Worm (Caenorhabditis elegans) whole organism, L2 larva: ENCODE measurements around the gene M163.1.

Experiments
- C34F6.9 ChIP-seq: fragments of 150-350 bp; optimal IDR thresholded peaks from 2 replicates; lab custom pipeline; 2014; ENCODE audit warnings: missing biosample characterization, missing genetic modification characterization
- F13H6.1 ChIP-seq: sonication (generic microtip); optimal IDR thresholded peaks from 2 replicates; lab custom pipeline; 2016; ENCODE audit warnings: missing genetic modification characterization, missing compliant biosample characterization
- R02D3.7 ChIP-seq: fragments of 150-350 bp; optimal IDR thresholded peaks from 2 replicates; lab custom pipeline; 2014; ENCODE audit warnings: missing biosample characterization, missing genetic modification characterization
- Y55F3AM.14 ChIP-seq: fragments of 200-800 bp; sonication (Bioruptor generic); optimal IDR thresholded peaks from 2 replicates; lab custom pipeline; 2018; ENCODE audit warnings: mild to moderate bottlenecking, missing genetic modification characterization, missing compliant biosample characterization
- ZK546.5 ChIP-seq: sonication (generic microtip); optimal IDR thresholded peaks from 2 replicates; lab custom pipeline; 2017; ENCODE audit warnings: missing biosample characterization, missing genetic modification characterization
- alr-1 ChIP-seq: fragments of 150-350 bp; optimal IDR thresholded peaks from 2 replicates; lab custom pipeline; 2014; ENCODE audit warnings: missing biosample characterization, missing genetic modification characterization
- aly-2 ChIP-seq: fragments of 150-350 bp; optimal IDR thresholded peaks from 2 replicates; lab custom pipeline; 2014; ENCODE audit warnings: missing biosample characterization, missing genetic modification characterization
- ama-1 ChIP-seq: fragments of 150-350 bp; optimal IDR thresholded peaks from 2 replicates; lab custom pipeline; 2018; ENCODE audit warnings: inconsistent platforms
- ceh-16 ChIP-seq: fragments of 150-350 bp; optimal IDR thresholded peaks from 2 replicates; lab custom pipeline; 2014; ENCODE audit warnings: missing biosample characterization, missing genetic modification characterization
- ceh-82 ChIP-seq: fragments of 150-350 bp; optimal IDR thresholded peaks from 2 replicates; lab custom pipeline; 2014; ENCODE audit warnings: missing biosample characterization, missing genetic modification characterization
- crh-2 ChIP-seq: sonication (generic microtip); optimal IDR thresholded peaks from 2 replicates; lab custom pipeline; 2017; ENCODE audit warnings: missing biosample characterization, missing genetic modification characterization
- dmd-4 ChIP-seq: sonication (generic microtip); optimal IDR thresholded peaks from 2 replicates; lab custom pipeline; 2017; ENCODE audit warnings: missing biosample characterization, missing genetic modification characterization
- elt-1 ChIP-seq: fragments of 150-350 bp; optimal IDR thresholded peaks from 2 replicates; lab custom pipeline; 2014; ENCODE audit warnings: missing biosample characterization, missing genetic modification characterization
- fos-1 ChIP-seq: fragments of 150-350 bp; optimal IDR thresholded peaks from 2 replicates; lab custom pipeline; 2014; ENCODE audit warnings: missing biosample characterization, missing genetic modification characterization
- lin-13 ChIP-seq: fragments of 150-350 bp; optimal IDR thresholded peaks from 2 replicates; lab custom pipeline; 2014; ENCODE audit warnings: missing biosample characterization, missing genetic modification reagents, missing genetic modification characterization
- lin-39 ChIP-seq: fragments of 150-350 bp; optimal IDR thresholded peaks from 2 replicates; lab custom pipeline; 2014; ENCODE audit warnings: missing biosample characterization, missing genetic modification reagents, missing genetic modification characterization
- lsy-2 ChIP-seq, 2 experiments: fragments of 150-350 bp in 1 of 2; sonication (generic microtip) in 1 of 2; optimal IDR thresholded peaks; 2 replicates each; lab custom pipeline; 2014 to 2017; ENCODE audit warnings: missing biosample characterization in 2 of 2, missing genetic modification characterization in 2 of 2
- mab-5 ChIP-seq: fragments of 150-350 bp; optimal IDR thresholded peaks from 2 replicates; lab custom pipeline; 2014; ENCODE audit warnings: missing biosample characterization, missing genetic modification characterization
- mdl-1 ChIP-seq, 2 experiments: fragments of 150-350 bp in 1 of 2; sonication (generic microtip) in 1 of 2; optimal IDR thresholded peaks; 2 replicates each; lab custom pipeline; 2017; ENCODE audit warnings: missing biosample characterization in 2 of 2, missing genetic modification characterization in 2 of 2
- nhr-10 ChIP-seq: sonication (generic microtip); optimal IDR thresholded peaks from 2 replicates; lab custom pipeline; 2017; ENCODE audit warnings: missing biosample characterization, missing genetic modification characterization
- nhr-12 ChIP-seq: fragments of 150-350 bp; optimal IDR thresholded peaks from 2 replicates; lab custom pipeline; 2014; ENCODE audit warnings: missing biosample characterization, missing genetic modification characterization
- nhr-129 ChIP-seq: fragments of 150-350 bp; optimal IDR thresholded peaks from 2 replicates; lab custom pipeline; 2014; ENCODE audit warnings: missing biosample characterization, missing genetic modification characterization
- nhr-21 ChIP-seq: fragments of 150-350 bp; optimal IDR thresholded peaks from 2 replicates; lab custom pipeline; 2014; ENCODE audit warnings: missing biosample characterization, missing genetic modification characterization
- nhr-23 ChIP-seq: fragments of 150-350 bp; optimal IDR thresholded peaks from 2 replicates; lab custom pipeline; 2014; ENCODE audit warnings: missing biosample characterization, missing genetic modification reagents, missing genetic modification characterization
- nhr-237 ChIP-seq: fragments of 150-350 bp; optimal IDR thresholded peaks from 2 replicates; lab custom pipeline; 2014; ENCODE audit warnings: missing biosample characterization, missing genetic modification characterization
- nhr-25 ChIP-seq: fragments of 150-350 bp; sonication (generic microtip); optimal IDR thresholded peaks from 3 replicates; lab custom pipeline; 2014; ENCODE audit warnings: missing biosample characterization, missing genetic modification characterization
- nhr-77 ChIP-seq: fragments of 150-350 bp; optimal IDR thresholded peaks from 2 replicates; lab custom pipeline; 2014; ENCODE audit warnings: missing biosample characterization, missing genetic modification characterization
- peb-1 ChIP-seq: fragments of 150-350 bp; optimal IDR thresholded peaks from 2 replicates; lab custom pipeline; 2014; ENCODE audit warnings: missing biosample characterization, missing genetic modification characterization
- sem-4 ChIP-seq: fragments of 150-350 bp; optimal IDR thresholded peaks from 2 replicates; lab custom pipeline; 2014; ENCODE audit warnings: missing biosample characterization, missing genetic modification reagents, missing genetic modification characterization
- skn-1 ChIP-seq: sonication (generic microtip); optimal IDR thresholded peaks from 2 replicates; lab custom pipeline; 2017; ENCODE audit warnings: missing biosample characterization, missing genetic modification characterization
- sma-9 ChIP-seq, 2 experiments: fragments of 150-350 bp in 1 of 2; sonication (generic microtip) in 1 of 2; optimal IDR thresholded peaks; 2 replicates each; lab custom pipeline; 2014 to 2016; ENCODE audit warnings: missing genetic modification characterization in 2 of 2, mild to moderate bottlenecking in 1 of 2, missing biosample characterization in 1 of 2, missing compliant biosample characterization in 1 of 2, missing genetic modification reagents in 1 of 2, moderate library complexity in 1 of 2
- snpc-4 ChIP-seq: fragments of 150-350 bp; optimal IDR thresholded peaks from 2 replicates; lab custom pipeline; 2014; ENCODE audit warnings: missing biosample characterization, missing genetic modification characterization
- unc-39 ChIP-seq: fragments of 150-350 bp; optimal IDR thresholded peaks from 2 replicates; lab custom pipeline; 2014; ENCODE audit warnings: missing biosample characterization, missing genetic modification characterization
- unc-62 ChIP-seq: fragments of 150-350 bp; optimal IDR thresholded peaks from 2 replicates; lab custom pipeline; 2014; ENCODE audit warnings: missing biosample characterization, missing genetic modification reagents, missing genetic modification characterization
- zag-1 ChIP-seq: fragments of 150-350 bp; optimal IDR thresholded peaks from 2 replicates; lab custom pipeline; 2014; ENCODE audit warnings: missing biosample characterization, missing genetic modification characterization
- ztf-1 ChIP-seq: fragments of 200-800 bp; sonication (Bioruptor generic); conservative IDR thresholded peaks from 2 replicates; pipeline ENCODE4 v1.3.6; 2022; ENCODE audit warnings: missing genetic modification characterization, missing compliant biosample characterization
- ztf-11 ChIP-seq: sonication (generic microtip); optimal IDR thresholded peaks from 2 replicates; lab custom pipeline; 2017; ENCODE audit warnings: missing biosample characterization, missing genetic modification characterization
- ztf-4 ChIP-seq: fragments of 150-350 bp; optimal IDR thresholded peaks from 2 replicates; lab custom pipeline; 2014; ENCODE audit warnings: missing biosample characterization, missing genetic modification characterization

Gene M163.1

DNA sequence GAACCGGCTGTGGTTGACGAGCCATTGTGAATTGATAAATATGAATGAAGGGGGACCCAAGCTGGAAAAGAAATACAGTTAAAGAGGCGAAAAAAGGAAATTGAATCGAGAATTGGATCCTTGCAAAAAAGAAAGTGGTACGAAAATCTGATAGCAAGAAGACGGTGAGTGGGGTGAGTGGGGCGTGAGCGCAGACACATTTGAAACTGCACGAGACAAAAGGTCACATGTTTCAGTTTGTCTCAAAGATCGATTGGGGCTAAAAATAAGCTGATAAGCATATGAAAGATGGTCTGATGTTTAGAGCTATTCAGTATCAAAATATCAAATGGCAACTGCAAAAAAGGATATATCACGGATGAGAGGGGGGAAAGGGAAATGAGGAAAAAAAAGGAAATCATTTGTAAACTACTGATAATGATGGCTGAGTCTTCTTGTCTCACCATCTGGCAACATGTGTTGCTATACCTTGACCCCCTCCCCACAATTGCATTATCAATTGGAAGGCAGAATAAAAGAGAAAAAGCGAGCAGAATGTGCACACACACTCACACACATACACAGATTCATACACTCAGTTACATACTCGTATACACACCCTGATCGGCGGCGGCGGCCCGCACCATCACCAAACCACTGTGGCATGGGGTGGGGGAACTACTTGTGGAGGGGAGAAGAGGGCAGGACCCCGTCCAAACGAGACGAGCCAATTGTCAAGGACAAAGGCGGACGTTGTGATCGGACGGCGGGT lies at the start of gene M163.1:
M163.1 (minus strand) TSS at position 25 of the 751 bp plus-strand sequence.
- TF ChIP-seq nhr-10 (no peak), Y55F3AM.14 (no peak), sma-9 (GFP tag; optimal IDR thresholded peaks at IDR 0.05; lab: Kevin White, UChicago) (peak; percentile 6), sma-9 (tag; optimal IDR thresholded peaks at IDR 0.05; lab: Kevin White, UChicago) (no peak), snpc-4 (tag; lab: Kevin White, UChicago) (no peak), nhr-12 (no peak), F13H6.1 (tag; lab: Kevin White, UChicago) (peak; percentile 27), ceh-16 (peak; percentile 71), ztf-1 (GFP tag; lab: Robert Waterston, UW) (no peak), skn-1 (no peak), fos-1 (tag; lab: Kevin White, UChicago) (peak; percentile 39), C34F6.9 (tag; lab: Kevin White, UChicago) (no peak)

DNA sequence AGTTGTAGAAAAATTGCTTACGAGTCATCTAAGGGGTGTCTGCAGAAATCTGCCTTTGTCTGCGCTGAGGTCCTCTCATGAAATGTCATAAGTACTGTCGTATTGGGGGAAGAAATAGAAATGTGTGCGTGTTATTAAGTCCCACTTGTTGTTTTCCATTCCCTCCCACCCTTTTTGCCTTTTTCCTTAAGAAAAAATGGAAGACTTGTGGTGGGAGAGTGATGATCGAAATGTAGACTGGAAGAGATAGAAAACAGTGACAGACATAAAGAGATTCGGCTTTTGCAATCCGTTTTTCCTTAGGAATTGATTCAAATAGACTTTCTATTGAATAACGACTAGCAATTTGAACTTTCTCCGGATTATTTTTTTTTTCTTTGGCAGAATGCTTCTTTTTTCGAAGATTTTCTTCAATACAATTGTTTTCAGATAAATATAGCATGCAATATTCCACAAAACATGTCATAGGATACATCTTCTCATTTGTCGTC lies 46.1 kb upstream of the M163.1 start, which contains the start of gene ram-5:
ram-5 (plus strand) TSS at position 441 of the 491 bp plus-strand sequence.
- no peak for TF ChIP-seq nhr-21 (tag; lab: Kevin White, UChicago)
- no peak for TF ChIP-seq ztf-1 (GFP tag; lab: Robert Waterston, UW)
- TF ChIP-seq elt-1 (tag; lab: Kevin White, UChicago): no peak
- TF ChIP-seq nhr-10: no peak
- no peak for TF ChIP-seq R02D3.7 (tag; lab: Kevin White, UChicago)
- no peak for TF ChIP-seq nhr-129
- TF ChIP-seq lsy-2 (tag; optimal IDR thresholded peaks at IDR 0.05; lab: Kevin White, UChicago): no peak
- no peak for TF ChIP-seq nhr-23 (tag; lab: Kevin White, UChicago)
- no peak for TF ChIP-seq dmd-4 (tag; lab: Kevin White, UChicago)
- TF ChIP-seq fos-1 (tag; lab: Kevin White, UChicago): no peak
- TF ChIP-seq zag-1: no peak
- TF ChIP-seq sma-9 (GFP tag; optimal IDR thresholded peaks at IDR 0.05; lab: Kevin White, UChicago): no peak
- no peak for TF ChIP-seq sma-9 (tag; optimal IDR thresholded peaks at IDR 0.05; lab: Kevin White, UChicago)
- TF ChIP-seq ztf-11: no peak
- TF ChIP-seq nhr-25: no peak
- no peak for TF ChIP-seq ceh-16
- no peak for TF ChIP-seq C34F6.9 (tag; lab: Kevin White, UChicago)
- TF ChIP-seq lin-39: no peak
- TF ChIP-seq skn-1: no peak
- TF ChIP-seq ZK546.5 (tag; lab: Kevin White, UChicago): no peak

DNA sequence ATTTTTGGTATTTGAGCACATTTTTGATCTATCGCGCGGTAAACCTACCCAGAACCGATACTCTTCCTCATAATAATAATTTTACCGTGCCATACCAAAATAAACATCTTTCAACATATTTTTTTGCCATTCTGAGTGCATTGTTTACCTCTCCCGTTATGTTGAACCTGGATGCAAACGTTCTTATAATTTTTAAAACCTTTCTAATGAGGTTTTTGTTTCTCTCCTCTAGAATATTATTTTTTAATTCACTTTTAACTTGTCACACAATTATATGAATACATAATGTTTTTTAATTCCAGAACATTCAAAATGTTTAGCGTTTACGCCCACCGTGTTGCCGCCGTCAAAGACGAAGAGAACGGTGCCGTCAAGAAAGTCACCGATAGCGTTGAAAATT lies 41.9 kb upstream of the M163.1 start, which contains the start of gene enri-2:
enri-2 (plus strand) TSS at position 301 of the 400 bp plus-strand sequence.
- TF ChIP-seq ztf-4 (no peak), R02D3.7 (tag; lab: Kevin White, UChicago) (no peak), ceh-82 (no peak), nhr-10 (no peak), elt-1 (tag; lab: Kevin White, UChicago) (no peak), ZK546.5 (tag; lab: Kevin White, UChicago) (no peak), sma-9 (GFP tag; optimal IDR thresholded peaks at IDR 0.05; lab: Kevin White, UChicago) (no peak), sma-9 (tag; optimal IDR thresholded peaks at IDR 0.05; lab: Kevin White, UChicago) (no peak), crh-2 (tag; lab: Kevin White, UChicago) (no peak), lsy-2 (tag; optimal IDR thresholded peaks at IDR 0.05; lab: Kevin White, UChicago) (no peak), aly-2 (no peak), skn-1 (no peak), F13H6.1 (tag; lab: Kevin White, UChicago) (no peak), nhr-25 (no peak), nhr-77 (no peak), ztf-11 (no peak), peb-1 (tag; lab: Kevin White, UChicago) (no peak), mab-5 (tag; lab: Kevin White, UChicago) (no peak), unc-39 (tag; lab: Kevin White, UChicago) (no peak), unc-62 (GFP tag; lab: Kevin White, UChicago) (no peak), nhr-12 (no peak)

DNA sequence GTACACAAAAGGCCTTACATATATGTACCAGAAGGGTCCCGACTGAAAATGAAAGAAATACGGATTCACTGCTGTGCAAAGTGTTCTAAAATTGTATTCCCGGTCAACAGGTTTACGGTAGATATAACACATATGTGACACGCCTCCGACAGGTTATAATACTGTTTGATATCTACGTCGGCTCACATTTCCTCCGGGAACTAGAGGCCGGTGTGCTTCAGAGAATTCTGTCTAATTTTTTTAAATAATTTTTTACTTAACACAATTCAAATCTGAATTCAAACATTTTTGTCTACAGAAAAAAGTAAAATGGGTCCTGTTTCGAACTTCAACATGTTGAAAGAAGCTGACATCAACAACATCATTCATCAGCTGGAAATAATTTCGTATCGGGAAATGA lies 39.6 kb upstream of the M163.1 start, which contains the start of gene T24C2.3:
T24C2.3 (plus strand) TSS at position 301 of the 400 bp plus-strand sequence.
- TF ChIP-seq nhr-77: no peak
- TF ChIP-seq, all 48 proteins: peak for 0

DNA sequence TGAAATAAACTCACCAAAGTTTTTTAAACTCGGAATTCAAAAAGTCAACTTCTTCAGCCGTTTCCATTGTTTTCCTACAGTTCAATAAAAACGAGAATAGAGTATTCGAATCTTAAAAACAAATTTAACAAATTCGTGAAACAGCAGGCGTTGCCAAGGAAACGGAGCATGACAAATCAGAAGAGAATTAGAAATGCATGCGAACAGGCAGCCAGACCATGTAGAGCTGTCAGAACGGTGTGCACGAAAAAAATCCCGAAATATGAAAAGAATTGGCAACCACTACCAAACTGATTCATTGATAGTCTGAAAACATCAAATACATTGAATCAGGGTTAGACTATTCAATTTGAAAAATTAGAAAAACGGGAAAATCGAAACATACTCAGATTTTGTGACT lies 38.4 kb upstream of the M163.1 start, which contains the start of gene fbxa-81:
fbxa-81 (minus strand) TSS at position 101 of the 400 bp plus-strand sequence.
- no peak for TF ChIP-seq skn-1
- no peak for TF ChIP-seq sem-4 (tag; lab: Kevin White, UChicago)
- no peak for TF ChIP-seq unc-62 (GFP tag; lab: Kevin White, UChicago)
- TF ChIP-seq snpc-4 (tag; lab: Kevin White, UChicago): no peak
- TF ChIP-seq ama-1 (lab: Kevin White, UChicago): no peak
- no peak for TF ChIP-seq nhr-23 (tag; lab: Kevin White, UChicago)
- no peak for TF ChIP-seq ztf-1 (GFP tag; lab: Robert Waterston, UW)
- TF ChIP-seq fos-1 (tag; lab: Kevin White, UChicago): no peak
- TF ChIP-seq R02D3.7 (tag; lab: Kevin White, UChicago): no peak
- no peak for TF ChIP-seq lin-13
- no peak for TF ChIP-seq C34F6.9 (tag; lab: Kevin White, UChicago)
- no peak for TF ChIP-seq alr-1
- no peak for TF ChIP-seq mdl-1 (tag; optimal IDR thresholded peaks at IDR 0.05; lab: Kevin White, UChicago)
- no peak for TF ChIP-seq Y55F3AM.14
- no peak for TF ChIP-seq nhr-237 (tag; lab: Kevin White, UChicago)
- TF ChIP-seq, all 48 proteins: peak for 0
